Fruit fly (Drosophila melanogaster) whole organism: ENCODE measurements around the gene MED1.

ENCODE experiments used
- CG8478 ChIP-seq: fragments of >200 bp; optimal IDR thresholded peaks from 2 replicates; lab custom pipeline; 2018; ENCODE audit warnings: inconsistent platforms
- Dll ChIP-seq: fragments of >200 bp; optimal IDR thresholded peaks from 2 replicates; lab custom pipeline; 2017
- EcR ChIP-seq, 2 experiments: fragments of >200 bp; optimal IDR thresholded peaks; 2 replicates each; lab custom pipeline; 2017; ENCODE audit warnings: missing biosample characterization in 2 of 2, missing genetic modification characterization in 2 of 2, missing genetic modification reagents in 2 of 2
- pan ChIP-seq: fragments of >200 bp; optimal IDR thresholded peaks from 2 replicates; lab custom pipeline; 2017
- psq ChIP-seq: fragments of >200 bp; optimal IDR thresholded peaks from 2 replicates; lab custom pipeline; 2017

DNA sequence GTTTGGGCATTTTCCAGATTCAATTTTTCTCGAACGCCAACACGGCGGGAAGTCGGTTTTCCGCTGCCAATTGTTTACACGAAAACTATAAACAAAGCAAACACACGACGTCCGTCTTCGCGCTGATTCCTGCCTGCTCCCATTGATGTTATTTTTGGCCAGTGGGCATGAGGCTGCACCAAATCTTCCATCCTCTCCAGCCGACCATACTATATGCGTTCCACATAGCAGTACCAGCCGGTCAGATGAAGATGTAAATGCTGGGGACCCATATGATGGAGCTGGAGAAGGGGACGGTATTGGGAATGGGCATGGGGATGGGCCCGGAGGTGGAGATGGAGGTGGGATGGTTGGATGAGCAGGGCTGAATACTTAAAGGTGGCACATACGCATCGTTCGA is 33.3 kb upstream of the MED1 start:
- TF ChIP-seq EcR (GFP tag; optimal IDR thresholded peaks at IDR 0.05; lab: Kevin White, UChicago) (no peak), pan (no peak), psq (no peak), CG8478 (lab: Kevin White, UChicago) (no peak), Dll (lab: Kevin White, UChicago) (no peak)
